Worm (Caenorhabditis elegans) whole organism, L4/young adult: ENCODE data around the gene sprr-2.

Experiments
- W03F9.2 ChIP-seq: fragments of 150-350 bp; optimal IDR thresholded peaks from 2 replicates; lab custom pipeline; 2014; ENCODE audit warnings: missing biosample characterization, missing genetic modification characterization
- him-1 ChIP-seq: sonication (generic microtip); optimal IDR thresholded peaks from 2 replicates; lab custom pipeline; 2016; ENCODE audit warnings: missing genotype, missing genetic modification reagents, missing genetic modification characterization, missing compliant biosample characterization

ce11 chrX:14819495-14819894, 26.2 kb downstream of the sprr-2 start:
- TF ChIP-seq W03F9.2 (tag; lab: Kevin White, UChicago) (no peak), him-1 (no peak)
